Fruit fly (Drosophila melanogaster) whole organism, embryonic: ENCODE data around the gene RluA-1.

Experiments used
- ATbp ChIP-seq: fragments of 200-800 bp; sonication (Bioruptor generic); optimal IDR thresholded peaks from 2 replicates; lab custom pipeline; 2017; ENCODE audit warnings: missing biosample characterization, mild to moderate bottlenecking, missing genetic modification characterization, missing genetic modification reagents
- C15 ChIP-seq: fragments of 200-800 bp; sonication (Bioruptor generic); IDR thresholded peaks from 3 replicates; pipeline ENCODE4 v1.3.6; 2022; ENCODE audit warnings: missing biosample characterization, missing genetic modification characterization
- CG10267 ChIP-seq: fragments of 200-800 bp; sonication (Bioruptor generic); optimal IDR thresholded peaks from 2 replicates; lab custom pipeline; 2018; ENCODE audit warnings: missing biosample characterization, mild to moderate bottlenecking, missing genetic modification characterization, moderate library complexity
- CG10321 ChIP-seq: fragments of 200-800 bp; sonication (Bioruptor generic); IDR thresholded peaks from 2 replicates; pipeline ENCODE4 v1.3.6; 2022; ENCODE audit warnings: missing biosample characterization, missing genetic modification characterization
- CG10366 ChIP-seq: fragments of 200-800 bp; sonication (Bioruptor generic); IDR thresholded peaks from 2 replicates; pipeline ENCODE4 v1.3.6; 2022; ENCODE audit warnings: missing biosample characterization, missing genetic modification characterization
- CG11696 ChIP-seq: fragments of 200-800 bp; sonication (Bioruptor generic); IDR thresholded peaks from 2 replicates; pipeline ENCODE4 v1.3.6; 2022; ENCODE audit warnings: missing biosample characterization, missing genetic modification characterization
- CG13624 ChIP-seq: fragments of 200-800 bp; sonication (Bioruptor generic); optimal IDR thresholded peaks from 2 replicates; lab custom pipeline; 2016; ENCODE audit warnings: missing biosample characterization, missing genetic modification characterization
- CG15269 ChIP-seq: fragments of 200-800 bp; sonication (Bioruptor generic); optimal IDR thresholded peaks from 2 replicates; lab custom pipeline; 2018; ENCODE audit warnings: missing biosample characterization, mild to moderate bottlenecking, missing genetic modification characterization, moderate library complexity
- CG16813 ChIP-seq: fragments of 200-800 bp; sonication (Bioruptor generic); IDR thresholded peaks from 3 replicates; pipeline ENCODE4 v1.3.6; 2022; ENCODE audit warnings: missing biosample characterization, missing genetic modification characterization; ENCODE audit not compliant: partially characterized antibody
- CG2116 ChIP-seq: fragments of 200-800 bp; sonication (Bioruptor generic); optimal IDR thresholded peaks from 3 replicates; lab custom pipeline; 2018; ENCODE audit warnings: missing biosample characterization, mild to moderate bottlenecking, missing genetic modification characterization
- CG3065 ChIP-seq: fragments of 200-800 bp; sonication (Bioruptor generic); optimal IDR thresholded peaks from 2 replicates; lab custom pipeline; 2016; ENCODE audit warnings: missing biosample characterization, missing genetic modification characterization
- CG32767 ChIP-seq: fragments of 200-800 bp; sonication (Bioruptor generic); IDR thresholded peaks from 2 replicates; pipeline ENCODE4 v1.3.6; 2022; ENCODE audit warnings: missing biosample characterization, missing genetic modification characterization
- CG4360 ChIP-seq: fragments of 200-800 bp; sonication (Bioruptor generic); IDR thresholded peaks from 2 replicates; pipeline ENCODE4 v1.3.6; 2022; ENCODE audit warnings: missing biosample characterization, missing genetic modification characterization
- CG6254 ChIP-seq: fragments of 200-800 bp; sonication (Bioruptor generic); optimal IDR thresholded peaks from 3 replicates; lab custom pipeline; 2017; ENCODE audit warnings: mild to moderate bottlenecking, missing biosample characterization, missing genetic modification reagents, missing genetic modification characterization
- CG7786 ChIP-seq: fragments of 200-800 bp; sonication (Bioruptor generic); optimal IDR thresholded peaks from 2 replicates; lab custom pipeline; 2016; ENCODE audit warnings: missing biosample characterization, missing genetic modification characterization
- CG8765 ChIP-seq: fragments of 200-800 bp; sonication (Bioruptor generic); IDR thresholded peaks from 2 replicates; pipeline ENCODE4 v1.3.6; 2022; ENCODE audit warnings: missing biosample characterization, missing genetic modification characterization
- CG9215 ChIP-seq: fragments of 200-800 bp; sonication (Bioruptor generic); IDR thresholded peaks from 2 replicates; pipeline ENCODE4 v1.3.6; 2022; ENCODE audit warnings: missing biosample characterization, missing genetic modification characterization
- CG9876 ChIP-seq: fragments of 200-800 bp; sonication (Bioruptor generic); optimal IDR thresholded peaks from 2 replicates; lab custom pipeline; 2016; ENCODE audit warnings: missing biosample characterization, missing genetic modification characterization
- CTCF ChIP-seq: fragments of 200-800 bp; sonication (Bioruptor generic); optimal IDR thresholded peaks from 2 replicates; lab custom pipeline; 2017; ENCODE audit warnings: missing biosample characterization, mild to moderate bottlenecking, missing genetic modification characterization, moderate library complexity
- Dref ChIP-seq: fragments of 200-800 bp; sonication (Bioruptor generic); IDR thresholded peaks from 2 replicates; pipeline ENCODE4 v1.3.6; 2022; ENCODE audit warnings: missing biosample characterization, missing genetic modification characterization
- Hey ChIP-seq: fragments of 200-800 bp; sonication (Bioruptor generic); optimal IDR thresholded peaks from 3 replicates; lab custom pipeline; 2018; ENCODE audit warnings: missing biosample characterization, mild to moderate bottlenecking, missing genetic modification characterization
- Lpt ChIP-seq: fragments of >200 bp; optimal IDR thresholded peaks from 2 replicates; lab custom pipeline; 2018; ENCODE audit warnings: missing biosample characterization, missing genetic modification characterization
- MTF-1 ChIP-seq: fragments of 200-800 bp; sonication (Bioruptor generic); optimal IDR thresholded peaks from 2 replicates; lab custom pipeline; 2018; ENCODE audit warnings: missing biosample characterization, mild to moderate bottlenecking, missing genetic modification characterization, borderline replicate concordance
- Max ChIP-seq: fragments of 200-800 bp; sonication (Bioruptor generic); optimal IDR thresholded peaks from 2 replicates; lab custom pipeline; 2016; ENCODE audit warnings: missing biosample characterization, mild to moderate bottlenecking, missing genetic modification characterization
- Oaz ChIP-seq: fragments of 200-800 bp; sonication (Bioruptor generic); IDR thresholded peaks from 2 replicates; pipeline ENCODE4 v1.3.6; 2022; ENCODE audit warnings: missing biosample characterization, missing genetic modification characterization
- Oli ChIP-seq: fragments of 200-800 bp; sonication (Bioruptor generic); optimal IDR thresholded peaks from 2 replicates; lab custom pipeline; 2018; ENCODE audit warnings: missing biosample characterization, mild to moderate bottlenecking, missing genetic modification characterization, moderate library complexity
- Scr ChIP-seq: fragments of 200-800 bp; sonication (Bioruptor generic); IDR thresholded peaks from 2 replicates; pipeline ENCODE4 v1.3.6; 2022; ENCODE audit warnings: missing biosample characterization, missing genetic modification characterization; ENCODE audit not compliant: partially characterized antibody
- Ssrp ChIP-seq: fragments of 200-800 bp; sonication (Bioruptor generic); optimal IDR thresholded peaks from 2 replicates; lab custom pipeline; 2018; ENCODE audit warnings: missing biosample characterization, mild to moderate bottlenecking, missing genetic modification characterization, moderate library complexity
- al ChIP-seq: fragments of 200-800 bp; sonication (Bioruptor generic); IDR thresholded peaks from 2 replicates; pipeline ENCODE4 v1.3.6; 2022; ENCODE audit warnings: missing biosample characterization, missing genetic modification characterization
- aop ChIP-seq: fragments of 200-800 bp; sonication (Bioruptor generic); IDR thresholded peaks from 2 replicates; pipeline ENCODE4 v1.3.6; 2022; ENCODE audit warnings: missing biosample characterization, missing genetic modification characterization
- ara ChIP-seq: fragments of 200-800 bp; sonication (Bioruptor generic); IDR thresholded peaks from 2 replicates; pipeline ENCODE4 v1.3.6; 2022; ENCODE audit warnings: missing biosample characterization, missing genetic modification characterization
- bab2 ChIP-seq: fragments of 200-800 bp; sonication (Bioruptor generic); optimal IDR thresholded peaks from 2 replicates; lab custom pipeline; 2016; ENCODE audit warnings: missing biosample characterization, missing genetic modification characterization
- bigmax ChIP-seq: fragments of 200-800 bp; sonication (Bioruptor generic); optimal IDR thresholded peaks from 2 replicates; lab custom pipeline; 2018; ENCODE audit warnings: missing biosample characterization, mild to moderate bottlenecking, missing genetic modification characterization
- dati ChIP-seq: fragments of 200-800 bp; sonication (Bioruptor generic); IDR thresholded peaks from 2 replicates; pipeline ENCODE4 v1.3.6; 2022; ENCODE audit warnings: missing biosample characterization, missing genetic modification characterization
- dmrt11E ChIP-seq: fragments of 200-800 bp; sonication (Bioruptor generic); optimal IDR thresholded peaks from 3 replicates; lab custom pipeline; 2018; ENCODE audit warnings: missing biosample characterization, mild to moderate bottlenecking, missing genetic modification characterization, moderate library complexity
- dysf ChIP-seq: fragments of 200-800 bp; sonication (Bioruptor generic); IDR thresholded peaks from 3 replicates; pipeline ENCODE4 v1.3.6; 2022; ENCODE audit warnings: missing biosample characterization, missing genetic modification characterization
- eve ChIP-seq, 2 experiments: fragments of >200 bp; optimal IDR thresholded peaks; 2 replicates each; lab custom pipeline; 2017; ENCODE audit warnings: missing biosample characterization in 2 of 2, missing genetic modification characterization in 2 of 2
- exex ChIP-seq: fragments of 200-800 bp; sonication (Bioruptor generic); optimal IDR thresholded peaks from 4 replicates; lab custom pipeline; 2018; ENCODE audit warnings: missing biosample characterization, mild to moderate bottlenecking, missing genetic modification characterization, moderate library complexity
- fd64A ChIP-seq: fragments of 200-800 bp; sonication (Bioruptor generic); optimal IDR thresholded peaks from 3 replicates; lab custom pipeline; 2018; ENCODE audit warnings: missing biosample characterization, mild to moderate bottlenecking, missing genetic modification characterization
- fru ChIP-seq: fragments of >200 bp; optimal IDR thresholded peaks from 2 replicates; lab custom pipeline; 2017
- her ChIP-seq: fragments of 200-800 bp; sonication (Bioruptor generic); optimal IDR thresholded peaks from 2 replicates; lab custom pipeline; 2016; ENCODE audit warnings: missing biosample characterization, missing genetic modification characterization
- insv ChIP-seq, 2 experiments: fragments of 200-800 bp; sonication (Bioruptor generic); optimal IDR thresholded peaks; 3 replicates each; lab custom pipeline; 2016 to 2018; ENCODE audit warnings: missing biosample characterization in 2 of 2, missing genetic modification characterization in 2 of 2
- ken ChIP-seq: fragments of 200-800 bp; sonication (Bioruptor generic); IDR thresholded peaks from 3 replicates; pipeline ENCODE4 v1.3.6; 2022; ENCODE audit warnings: missing biosample characterization, missing genetic modification characterization
- lbe ChIP-seq: fragments of 200-800 bp; sonication (Bioruptor generic); optimal IDR thresholded peaks from 2 replicates; lab custom pipeline; 2016; ENCODE audit warnings: missing biosample characterization, mild to moderate bottlenecking, missing genetic modification characterization
- lola ChIP-seq, 3 experiments: fragments of >200 bp in 2 of 3; fragments of 200-800 bp in 1 of 3; sonication (Bioruptor generic) in 1 of 3; optimal IDR thresholded peaks; 2 replicates each; lab custom pipeline; 2017 to 2019; ENCODE audit warnings: missing biosample characterization in 3 of 3, missing genetic modification characterization in 3 of 3, mild to moderate bottlenecking in 1 of 3, moderate library complexity in 1 of 3
- phol ChIP-seq: fragments of 200-800 bp; sonication (Bioruptor generic); optimal IDR thresholded peaks from 3 replicates; lab custom pipeline; 2018; ENCODE audit warnings: missing biosample characterization, mild to moderate bottlenecking, missing genetic modification characterization, moderate library complexity
- repo ChIP-seq: fragments of 200-800 bp; sonication (Bioruptor generic); optimal IDR thresholded peaks from 2 replicates; lab custom pipeline; 2016; ENCODE audit warnings: missing biosample characterization, missing genetic modification characterization
- sima ChIP-seq: fragments of 200-800 bp; sonication (Bioruptor generic); optimal IDR thresholded peaks from 2 replicates; lab custom pipeline; 2016; ENCODE audit warnings: missing biosample characterization, missing genetic modification characterization
- tap ChIP-seq: fragments of 200-800 bp; optimal IDR thresholded peaks from 3 replicates; lab custom pipeline; 2019; ENCODE audit warnings: missing biosample characterization, mild to moderate bottlenecking, missing genetic modification characterization, moderate library complexity
- usp ChIP-seq: fragments of >200 bp; optimal IDR thresholded peaks from 2 replicates; lab custom pipeline; 2017; ENCODE audit warnings: missing biosample characterization, missing genetic modification characterization
- vvl ChIP-seq: fragments of 200-800 bp; sonication (Bioruptor generic); IDR thresholded peaks from 2 replicates; pipeline ENCODE4 v1.3.6; 2022; ENCODE audit warnings: missing biosample characterization, missing genetic modification characterization

RluA-1 gene

dm6 chr2L:10488484-10489223, 14.5 kb upstream of the RluA-1 start, which contains the start of the genes Cog4 and CG6144 (continued):
- TF ChIP-seq CG16813 (GFP tag; lab: Robert Waterston, UW) (peak; percentile 71), Max (GFP tag; lab: Kevin White, UChicago) (peak; percentile 27), dysf (GFP tag; lab: Robert Waterston, UW) (no peak), ara (GFP tag; lab: Robert Waterston, UW) (no peak), tap (no peak), aop (GFP tag; lab: Robert Waterston, UW) (no peak), dmrt11E (no peak), CG6254 (GFP tag; lab: Kevin White, UChicago) (no peak), CTCF (GFP tag; lab: Kevin White, UChicago) (no peak), CG9876 (GFP tag; lab: Kevin White, UChicago) (no peak), repo (GFP tag; lab: Kevin White, UChicago) (no peak), Lpt (GFP tag; lab: Kevin White, UChicago) (no peak), bigmax (no peak), CG10321 (no peak), Ssrp (no peak), CG9215 (GFP tag; lab: Robert Waterston, UW) (no peak), insv (GFP tag; optimal IDR thresholded peaks at IDR 0.05; lab: Kevin White, UChicago) (peak in 1 of 2 experiments; percentile 86), phol (tag; lab: Kevin White, UChicago) (peak; percentile 48), CG3065 (no peak), CG8765 (GFP tag; lab: Robert Waterston, UW) (no peak), CG7786 (GFP tag; lab: Kevin White, UChicago) (no peak), al (GFP tag; lab: Robert Waterston, UW) (0 out of 2 replicates have a peak, but pooled peaks have one; percentile 17), sima (GFP tag; lab: Kevin White, UChicago) (no peak), bab2 (peak; percentile 18), Dref (GFP tag; lab: Robert Waterston, UW) (peak; percentile 80), lola (GFP tag; optimal IDR thresholded peaks at IDR 0.05; lab: Kevin White, UChicago) (peak in 1 of 3 experiments; percentile 55), Oli (tag; lab: Kevin White, UChicago) (no peak), usp (GFP tag; lab: Kevin White, UChicago) (no peak), vvl (GFP tag; lab: Robert Waterston, UW) (peak; percentile 44; the same call in 1 of the 2 replicates), CG13624 (GFP tag; lab: Kevin White, UChicago) (no peak), ken (GFP tag; lab: Robert Waterston, UW) (no peak), Hey (no peak), CG2116 (GFP tag; lab: Kevin White, UChicago) (peak; percentile 79), her (GFP tag; lab: Kevin White, UChicago) (no peak), MTF-1 (GFP tag; lab: Kevin White, UChicago) (no peak), CG32767 (GFP tag; lab: Robert Waterston, UW) (no peak), CG4360 (GFP tag; lab: Robert Waterston, UW) (no peak), eve (GFP tag; optimal IDR thresholded peaks at IDR 0.05; lab: Kevin White, UChicago) (no peak), fd64A (GFP tag; lab: Kevin White, UChicago) (no peak), CG10267 (tag; lab: Kevin White, UChicago) (peak; percentile 54), exex (tag; lab: Kevin White, UChicago) (no peak), dati (GFP tag; lab: Robert Waterston, UW) (no peak), CG10366 (peak; percentile 13; the same call in 1 of the 2 replicates), CG15269 (tag; lab: Kevin White, UChicago) (no peak), lbe (no peak), fru (lab: Kevin White, UChicago) (no peak), Oaz (GFP tag; lab: Robert Waterston, UW) (no peak), CG11696 (no peak), ATbp (GFP tag; lab: Kevin White, UChicago) (no peak), Scr (GFP tag; lab: Robert Waterston, UW) (peak; percentile 82), C15 (GFP tag; lab: Robert Waterston, UW) (no peak)
